Fruit fly (Drosophila melanogaster): ENCODE results near the gene for.
A peak's percentile ranks its signal among the peaks of the same experiment; 100 is the strongest.

for gene

dm6 chr2L:3573907-3574306 is 82.8 kb downstream of the for start (continued):
- TF ChIP-seq Nf-YC (tag; optimal IDR thresholded peaks at IDR 0.05) (no peak), tna (GFP tag; IDR thresholded peaks at IDR 0.05; ENCODE audit: partially characterized antibody) (no peak), Atf3 (GFP tag; optimal IDR thresholded peaks at IDR 0.05) (peak; percentile 75), unpg (GFP tag; optimal IDR thresholded peaks at IDR 0.05) (peak; percentile 87), Abd-B (GFP tag; optimal IDR thresholded peaks at IDR 0.05) (peak; percentile 83), Mes4 (GFP tag; optimal IDR thresholded peaks at IDR 0.05) (peak; percentile 76), phol (tag; optimal IDR thresholded peaks at IDR 0.05) (peak; percentile 83), ERR (GFP tag; optimal IDR thresholded peaks at IDR 0.05) (peak; percentile 63), NC2α (GFP tag; optimal IDR thresholded peaks at IDR 0.05) (peak; percentile 70), CG4854 (GFP tag; optimal IDR thresholded peaks at IDR 0.05) (peak; percentile 59), Ssrp (tag; optimal IDR thresholded peaks at IDR 0.05) (peak; percentile 87), CG17328 (GFP tag; IDR thresholded peaks at IDR 0.05) (peak; percentile 90), exex (tag; optimal IDR thresholded peaks at IDR 0.05) (no peak), slou (GFP tag; optimal IDR thresholded peaks at IDR 0.05) (no peak), gcm2 (GFP tag; optimal IDR thresholded peaks at IDR 0.05) (peak; percentile 45), CG10321 (GFP tag; IDR thresholded peaks at IDR 0.05) (no peak), nmo (GFP tag; optimal IDR thresholded peaks at IDR 0.05) (peak; percentile 90), CG9215 (GFP tag; IDR thresholded peaks at IDR 0.05) (peak; percentile 52; the same call in 1 of the 2 replicates), zf30C (GFP tag; optimal IDR thresholded peaks at IDR 0.05) (peak; percentile 52), CG7372 (GFP tag; IDR thresholded peaks at IDR 0.05) (peak; percentile 57), scrt (GFP tag; optimal IDR thresholded peaks at IDR 0.05) (peak; percentile 23), Ets65A (GFP tag) (peak; percentile 97), CG18262 (tag; optimal IDR thresholded peaks at IDR 0.05) (peak; percentile 83), emc (GFP tag; optimal IDR thresholded peaks at IDR 0.05) (peak; percentile 13), CG7556 (GFP tag; optimal IDR thresholded peaks at IDR 0.05) (peak; percentile 34), Dll (GFP tag; IDR thresholded peaks at IDR 0.05; ENCODE audit: partially characterized antibody) (no peak), CG15514 (GFP tag; optimal IDR thresholded peaks at IDR 0.05) (no peak), abd-A (tag; optimal IDR thresholded peaks at IDR 0.05) (no peak), tup (GFP tag; optimal IDR thresholded peaks at IDR 0.05) (peak; percentile 27), BtbVII (GFP tag; optimal IDR thresholded peaks at IDR 0.05) (no peak), CG10654 (GFP tag; optimal IDR thresholded peaks at IDR 0.05) (peak; percentile 77), CG9727 (GFP tag; optimal IDR thresholded peaks at IDR 0.05) (peak; percentile 73), lola (GFP tag; optimal IDR thresholded peaks at IDR 0.05) (peak in 1 of 3 experiments; percentile 87), knrl (GFP tag; IDR thresholded peaks at IDR 0.05; ENCODE audit: partially characterized antibody) (no peak), HLH54F (GFP tag; optimal IDR thresholded peaks at IDR 0.05) (no peak), Adf1 (GFP tag; IDR thresholded peaks at IDR 0.05) (no peak), CG15073 (GFP tag; optimal IDR thresholded peaks at IDR 0.05) (no peak), sob (GFP tag; IDR thresholded peaks at IDR 0.05) (peak; percentile 90), dysf (GFP tag; IDR thresholded peaks at IDR 0.05) (peak; percentile 75), Drgx (GFP tag; IDR thresholded peaks at IDR 0.05) (peak; percentile 77), CG12391 (tag; optimal IDR thresholded peaks at IDR 0.05) (peak; percentile 77), dmrt11E (tag; optimal IDR thresholded peaks at IDR 0.05) (peak; percentile 94), hth (optimal IDR thresholded peaks at IDR 0.05) (no peak), ab (GFP tag; optimal IDR thresholded peaks at IDR 0.05) (peak; percentile 32), CG8765 (GFP tag; IDR thresholded peaks at IDR 0.05) (peak; percentile 77), CG8388 (GFP tag; optimal IDR thresholded peaks at IDR 0.05) (peak; percentile 87), Myb (GFP tag; optimal IDR thresholded peaks at IDR 0.05) (peak; percentile 19), zen2 (GFP tag; IDR thresholded peaks at IDR 0.05; ENCODE audit: partially characterized antibody) (no peak), CG34224 (GFP tag; IDR thresholded peaks at IDR 0.05; ENCODE audit: partially characterized antibody) (no peak), cad (GFP tag; optimal IDR thresholded peaks at IDR 0.05) (no peak), CG7839 (tag; optimal IDR thresholded peaks at IDR 0.05) (peak; percentile 85)
